Worm (Caenorhabditis elegans) whole organism, L4/young adult: ENCODE measurements around the gene ZC449.2.

Experiments used
- W03F9.2 ChIP-seq: fragments of 150-350 bp; optimal IDR thresholded peaks from 2 replicates; lab custom pipeline; 2014; ENCODE audit warnings: missing biosample characterization, missing genetic modification characterization
- dao-5 ChIP-seq: sonication (generic microtip); optimal IDR thresholded peaks from 2 replicates; lab custom pipeline; 2016; ENCODE audit warnings: missing genotype, missing genetic modification characterization, moderate library complexity, missing compliant biosample characterization

DNA sequence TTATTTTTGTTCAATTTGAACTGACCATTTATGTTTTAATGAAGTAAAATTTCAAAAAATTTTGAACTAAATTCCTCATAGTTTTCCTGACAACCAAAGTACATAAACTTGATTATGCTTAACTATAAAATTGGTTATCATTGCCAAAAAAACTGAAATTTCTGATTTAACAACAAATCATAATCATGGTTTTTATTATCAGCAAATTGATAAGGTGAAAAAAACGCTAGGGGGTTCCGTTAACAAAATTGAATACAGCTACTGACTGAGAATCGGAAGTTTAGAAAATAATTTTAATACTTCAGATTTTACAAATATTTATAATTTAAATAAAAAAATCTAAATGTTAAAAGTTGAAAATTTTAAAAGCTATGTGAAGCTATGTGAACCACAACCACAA, 14.1 kb upstream of the ZC449.2 start:
- TF ChIP-seq dao-5 (tag; lab: Kevin White, UChicago) (no peak), W03F9.2 (tag; lab: Kevin White, UChicago) (no peak)
